Worm (Caenorhabditis elegans): Measurements from ENCODE around the gene ZC395.5.

ce11 chrIII:5286205-5286604 is 18.6 kb downstream of the ZC395.5 start, which contains the start of gene ZC395.11:
- no peak for TF ChIP-seq hnd-1 (tag; optimal IDR thresholded peaks at IDR 0.05)
- TF ChIP-seq ceh-36 (tag; optimal IDR thresholded peaks at IDR 0.05), result no peak
- TF ChIP-seq ama-1 (optimal IDR thresholded peaks at IDR 0.05), result no peak
- TF ChIP-seq flt-1 (GFP tag; IDR thresholded peaks at IDR 0.05), result no peak
- TF ChIP-seq hmg-4 (GFP tag; optimal IDR thresholded peaks at IDR 0.05), result no peak
- no peak for TF ChIP-seq B0310.2 (tag; optimal IDR thresholded peaks at IDR 0.05)
- TF ChIP-seq tra-4 (tag; optimal IDR thresholded peaks at IDR 0.05), result no peak
- no peak for TF ChIP-seq ets-7 (tag; optimal IDR thresholded peaks at IDR 0.05)
- TF ChIP-seq aly-1 (tag; optimal IDR thresholded peaks at IDR 0.05), result no peak
- no peak for TF ChIP-seq hmbx-1 (tag; optimal IDR thresholded peaks at IDR 0.05)
- TF ChIP-seq tbx-37 (GFP tag; conservative IDR thresholded peaks at IDR 0.05), result no peak
- no peak for TF ChIP-seq tbx-11 (GFP tag; IDR thresholded peaks at IDR 0.05)
- TF ChIP-seq pes-1 (GFP tag; IDR thresholded peaks at IDR 0.05), result no peak

Measured in whole organism, early embryonic.